Fruit fly (Drosophila melanogaster) whole organism, prepupa: Measurements from ENCODE around the gene Enoph.
A peak's percentile ranks its signal among the peaks of the same experiment; 100 is the strongest.

Source experiments
- Blimp-1 ChIP-seq: fragments of 200-800 bp; sonication (Bioruptor generic); optimal IDR thresholded peaks from 3 replicates; lab custom pipeline; 2017; ENCODE audit warnings: missing biosample characterization, missing genetic modification characterization, mild to moderate bottlenecking, moderate library complexity, missing genetic modification reagents
- CG10631 ChIP-seq: fragments of 200-800 bp; sonication (Bioruptor generic); optimal IDR thresholded peaks from 2 replicates; lab custom pipeline; 2016; ENCODE audit warnings: missing biosample characterization, missing genetic modification characterization
- CG10669 ChIP-seq: fragments of 200-800 bp; sonication (Bioruptor generic); optimal IDR thresholded peaks from 3 replicates; lab custom pipeline; 2018; ENCODE audit warnings: missing biosample characterization, mild to moderate bottlenecking, missing genetic modification characterization, moderate library complexity
- CG11294 ChIP-seq: fragments of 200-800 bp; sonication (Bioruptor generic); IDR thresholded peaks from 2 replicates; pipeline ENCODE4 v1.3.6; 2022; ENCODE audit warnings: missing biosample characterization, missing genetic modification characterization
- CG11762 ChIP-seq: fragments of 200-800 bp; sonication (Bioruptor generic); optimal IDR thresholded peaks from 3 replicates; lab custom pipeline; 2016; ENCODE audit warnings: missing biosample characterization, missing genetic modification characterization; ENCODE audit not compliant: insufficient read depth
- CG11902 ChIP-seq: fragments of 200-800 bp; sonication (Bioruptor generic); optimal IDR thresholded peaks from 3 replicates; lab custom pipeline; 2016; ENCODE audit warnings: missing biosample characterization, missing genetic modification characterization
- CG15336 ChIP-seq: fragments of 200-800 bp; sonication (Bioruptor generic); IDR thresholded peaks from 2 replicates; pipeline ENCODE4 v1.3.6; 2022; ENCODE audit warnings: missing biosample characterization, missing genetic modification characterization
- CG16779 ChIP-seq: fragments of 200-800 bp; sonication (Bioruptor generic); optimal IDR thresholded peaks from 3 replicates; lab custom pipeline; 2017; ENCODE audit warnings: missing biosample characterization, mild to moderate bottlenecking, missing genetic modification characterization
- CG3032 ChIP-seq: fragments of 200-800 bp; optimal IDR thresholded peaks from 2 replicates; lab custom pipeline; 2019; ENCODE audit warnings: missing biosample characterization, mild to moderate bottlenecking, missing genetic modification characterization, moderate library complexity
- CG3919 ChIP-seq: fragments of 200-800 bp; sonication (Bioruptor generic); optimal IDR thresholded peaks from 3 replicates; lab custom pipeline; 2016; ENCODE audit warnings: missing biosample characterization, missing genetic modification characterization
- CG6792 ChIP-seq: fragments of 200-800 bp; sonication (Bioruptor generic); optimal IDR thresholded peaks from 3 replicates; lab custom pipeline; 2016; ENCODE audit warnings: missing biosample characterization, missing genetic modification characterization
- CG6854 ChIP-seq: fragments of 200-800 bp; sonication (Bioruptor generic); optimal IDR thresholded peaks from 2 replicates; lab custom pipeline; 2017; ENCODE audit warnings: missing biosample characterization, mild to moderate bottlenecking, missing genetic modification characterization
- CG7368 ChIP-seq: fragments of 200-800 bp; sonication (Bioruptor generic); optimal IDR thresholded peaks from 3 replicates; lab custom pipeline; 2016; ENCODE audit warnings: missing biosample characterization, missing genetic modification characterization
- CG8119 ChIP-seq: fragments of 200-800 bp; sonication (Bioruptor generic); IDR thresholded peaks from 3 replicates; pipeline ENCODE4 v1.3.6; 2022; ENCODE audit warnings: missing biosample characterization, missing genetic modification characterization
- CG8319 ChIP-seq: fragments of 200-800 bp; sonication (Bioruptor generic); optimal IDR thresholded peaks from 3 replicates; lab custom pipeline; 2016; ENCODE audit warnings: missing biosample characterization, missing genetic modification characterization
- CG9139 ChIP-seq: fragments of 200-800 bp; sonication (Bioruptor generic); optimal IDR thresholded peaks from 3 replicates; lab custom pipeline; 2017; ENCODE audit warnings: missing biosample characterization, mild to moderate bottlenecking, missing genetic modification characterization
- Eip75B ChIP-seq: fragments of 200-800 bp; sonication (Bioruptor generic); optimal IDR thresholded peaks from 3 replicates; lab custom pipeline; 2016; ENCODE audit warnings: missing biosample characterization, missing genetic modification characterization
- Eip78C ChIP-seq: fragments of 200-800 bp; sonication (Bioruptor generic); peaks from one replicate; lab custom pipeline; 2016; ENCODE audit warnings: missing biosample characterization, missing genetic modification characterization
- Eip93F ChIP-seq: fragments of 200-800 bp; sonication (Bioruptor generic); optimal IDR thresholded peaks from 2 replicates; lab custom pipeline; 2016; ENCODE audit warnings: missing biosample characterization, mild to moderate bottlenecking, missing genetic modification characterization
- Ets21C ChIP-seq: fragments of 200-800 bp; sonication (Bioruptor generic); optimal IDR thresholded peaks from 3 replicates; lab custom pipeline; 2016; ENCODE audit warnings: missing biosample characterization, missing genetic modification characterization
- Ets96B ChIP-seq: fragments of 200-800 bp; optimal IDR thresholded peaks from 2 replicates; lab custom pipeline; 2019; ENCODE audit warnings: missing biosample characterization, mild to moderate bottlenecking, missing genetic modification characterization, moderate library complexity
- Gug ChIP-seq: fragments of 200-800 bp; sonication (Bioruptor generic); IDR thresholded peaks from 2 replicates; pipeline ENCODE4 v1.3.6; 2022; ENCODE audit warnings: missing biosample characterization, missing genetic modification characterization
- Hr4 ChIP-seq: fragments of 200-800 bp; sonication (Bioruptor generic); optimal IDR thresholded peaks from 3 replicates; lab custom pipeline; 2016; ENCODE audit warnings: missing biosample characterization, missing genetic modification characterization
- Met ChIP-seq: fragments of 200-800 bp; sonication (Bioruptor generic); optimal IDR thresholded peaks from 3 replicates; lab custom pipeline; 2016; ENCODE audit warnings: missing biosample characterization, missing genetic modification characterization
- OdsH ChIP-seq: fragments of 200-800 bp; sonication (Bioruptor generic); optimal IDR thresholded peaks from 3 replicates; lab custom pipeline; 2016; ENCODE audit warnings: missing biosample characterization, missing genetic modification characterization
- Smox ChIP-seq: fragments of 200-800 bp; sonication (Bioruptor generic); optimal IDR thresholded peaks from 3 replicates; lab custom pipeline; 2016; ENCODE audit warnings: missing biosample characterization, missing genetic modification characterization
- Sox102F ChIP-seq: fragments of 200-800 bp; sonication (Bioruptor generic); optimal IDR thresholded peaks from 2 replicates; lab custom pipeline; 2016; ENCODE audit warnings: missing biosample characterization, mild to moderate bottlenecking, missing genetic modification characterization
- Sox14 ChIP-seq: fragments of 200-800 bp; sonication (Bioruptor generic); optimal IDR thresholded peaks from 3 replicates; lab custom pipeline; 2016; ENCODE audit warnings: missing biosample characterization, missing genetic modification characterization
- Sox15 ChIP-seq: fragments of 200-800 bp; sonication (Bioruptor generic); optimal IDR thresholded peaks from 3 replicates; lab custom pipeline; 2016; ENCODE audit warnings: missing biosample characterization, missing genetic modification characterization
- achi ChIP-seq: fragments of 200-800 bp; sonication (Bioruptor generic); optimal IDR thresholded peaks from 3 replicates; lab custom pipeline; 2016; ENCODE audit warnings: missing biosample characterization, missing genetic modification characterization
- acj6 ChIP-seq: fragments of 200-800 bp; sonication (Bioruptor generic); optimal IDR thresholded peaks from 3 replicates; lab custom pipeline; 2016; ENCODE audit warnings: missing biosample characterization, missing genetic modification characterization
- eg ChIP-seq: fragments of 200-800 bp; sonication (Bioruptor generic); IDR thresholded peaks from 3 replicates; pipeline ENCODE4 v1.3.6; 2022; ENCODE audit warnings: missing biosample characterization, missing genetic modification characterization
- esn ChIP-seq: fragments of 200-800 bp; sonication (Bioruptor generic); optimal IDR thresholded peaks from 2 replicates; lab custom pipeline; 2016; ENCODE audit warnings: missing biosample characterization, mild to moderate bottlenecking, missing genetic modification characterization, moderate library complexity
- fd59A ChIP-seq: fragments of 200-800 bp; sonication (Bioruptor generic); optimal IDR thresholded peaks from 2 replicates; lab custom pipeline; 2017; ENCODE audit warnings: missing biosample characterization, mild to moderate bottlenecking, missing genetic modification characterization, missing genetic modification reagents
- fd85E ChIP-seq: fragments of 200-800 bp; sonication (Bioruptor generic); optimal IDR thresholded peaks from 3 replicates; lab custom pipeline; 2016; ENCODE audit warnings: missing biosample characterization, missing genetic modification characterization
- fkh ChIP-seq: fragments of 200-800 bp; sonication (Bioruptor generic); optimal IDR thresholded peaks from 3 replicates; lab custom pipeline; 2017; ENCODE audit warnings: missing biosample characterization, mild to moderate bottlenecking, missing genetic modification characterization, moderate library complexity
- net ChIP-seq: fragments of 200-800 bp; sonication (Bioruptor generic); optimal IDR thresholded peaks from 3 replicates; lab custom pipeline; 2016; ENCODE audit warnings: missing biosample characterization, missing genetic modification characterization
- spab ChIP-seq: fragments of 200-800 bp; sonication (Bioruptor generic); optimal IDR thresholded peaks from 2 replicates; lab custom pipeline; 2017; ENCODE audit warnings: missing biosample characterization, mild to moderate bottlenecking, missing genetic modification characterization, missing genetic modification reagents
- ss ChIP-seq, 2 experiments: fragments of 200-800 bp; sonication (Bioruptor generic); optimal IDR thresholded peaks; 2 replicates in 1 of 2; 3 replicates in 1 of 2; lab custom pipeline; 2017 to 2018; ENCODE audit warnings: mild to moderate bottlenecking in 2 of 2, missing biosample characterization in 2 of 2, missing genetic modification characterization in 2 of 2, moderate library complexity in 1 of 2
- svp ChIP-seq: fragments of 200-800 bp; sonication (Bioruptor generic); peaks from one replicate; lab custom pipeline; 2016; ENCODE audit warnings: missing biosample characterization, missing genetic modification characterization
- topi ChIP-seq: fragments of 200-800 bp; sonication (Bioruptor generic); optimal IDR thresholded peaks from 3 replicates; lab custom pipeline; 2016; ENCODE audit warnings: missing biosample characterization, missing genetic modification characterization
- vri ChIP-seq: fragments of 200-800 bp; sonication (Bioruptor generic); optimal IDR thresholded peaks from 3 replicates; lab custom pipeline; 2016; ENCODE audit warnings: missing biosample characterization, mild to moderate bottlenecking, missing genetic modification characterization

Enoph gene

DNA sequence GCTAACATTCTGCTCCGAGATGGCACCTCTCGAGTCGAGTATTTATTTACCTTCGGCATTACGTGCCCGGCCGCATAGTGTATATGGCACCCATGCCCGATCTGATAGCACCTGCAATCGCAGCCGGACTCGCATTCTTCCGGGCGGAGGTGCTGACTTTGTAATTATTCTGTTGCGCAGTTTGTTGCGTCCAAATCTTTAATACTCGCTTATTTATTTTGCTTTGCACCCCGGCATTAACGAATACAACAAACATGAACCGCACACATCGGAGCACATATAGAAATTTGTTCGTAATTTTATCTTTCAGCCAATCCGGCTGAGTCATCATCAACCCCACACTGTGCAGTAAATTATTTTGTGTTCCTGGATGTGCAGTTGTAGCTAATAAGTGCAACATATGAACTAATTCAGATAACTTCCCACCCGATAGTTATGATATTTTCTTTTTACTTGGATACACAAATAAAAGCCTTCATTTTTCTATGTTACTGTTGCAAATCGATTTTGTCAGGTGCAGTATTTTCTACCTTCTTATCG lies 5.6 kb upstream of the Enoph start (continued):
- TF ChIP-seq fd59A (GFP tag; lab: Kevin White, UChicago) = no peak

DNA sequence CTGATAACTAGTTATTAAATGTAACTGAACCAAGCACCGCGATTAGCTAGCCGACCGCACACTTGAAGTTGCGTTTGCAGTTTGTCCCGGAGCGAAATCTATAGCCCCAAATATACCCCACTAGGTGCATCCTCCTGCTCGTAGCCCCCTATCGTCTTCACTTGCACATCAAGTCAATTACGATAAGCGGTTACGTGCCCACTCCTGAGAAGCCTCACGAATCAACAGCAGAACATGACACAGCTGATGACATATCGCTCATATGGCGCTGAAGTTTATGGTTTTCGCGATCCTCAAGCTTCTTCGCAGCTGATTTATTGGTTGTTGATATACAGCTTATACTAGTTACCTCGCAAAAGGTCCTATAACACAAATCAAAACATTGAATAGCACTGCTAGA lies 4.8 kb upstream of the Enoph start:
- no peak for TF ChIP-seq CG8319 (GFP tag; lab: Kevin White, UChicago)
- TF ChIP-seq fd59A (GFP tag; lab: Kevin White, UChicago) = no peak
- TF ChIP-seq CG10631 (GFP tag; lab: Kevin White, UChicago) = no peak
- TF ChIP-seq acj6 (GFP tag; lab: Kevin White, UChicago) = no peak
- peak in 1 of 2 experiments; percentile 6 for TF ChIP-seq ss (GFP tag; optimal IDR thresholded peaks at IDR 0.05; lab: Kevin White, UChicago)
- no peak for TF ChIP-seq Gug
- TF ChIP-seq vri (GFP tag; lab: Kevin White, UChicago) = peak; percentile 73
- TF ChIP-seq CG3032 (tag; lab: Kevin White, UChicago) = no peak
- peak; percentile 81 for TF ChIP-seq svp (GFP tag; lab: Kevin White, UChicago)
- TF ChIP-seq Eip78C = peak; percentile 30
- TF ChIP-seq fd85E (GFP tag; lab: Kevin White, UChicago) = no peak
- 0 out of 3 replicates have a peak, but pooled peaks have one; percentile 7 for TF ChIP-seq eg (GFP tag; lab: Robert Waterston, UW)

DNA sequence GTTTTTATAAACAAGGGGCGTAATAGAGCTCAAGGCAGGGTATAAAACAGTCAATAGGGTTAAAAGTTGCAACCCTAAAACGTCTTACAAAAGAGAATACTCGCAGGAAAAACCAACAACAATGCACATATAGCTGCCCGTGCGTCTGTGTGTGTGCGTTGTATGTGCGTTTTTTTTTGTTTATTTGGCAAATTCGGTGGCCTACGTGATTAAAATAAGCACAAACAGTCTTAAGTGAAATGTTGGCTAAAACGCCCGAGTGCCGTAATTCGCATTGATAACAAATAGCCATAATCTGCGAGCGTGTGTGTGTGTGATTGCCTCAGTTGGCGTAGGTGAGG lies 636 bp upstream of the Enoph start:
- TF ChIP-seq Sox102F = no peak
- TF ChIP-seq vri (GFP tag; lab: Kevin White, UChicago) = peak; percentile 80
- no peak for TF ChIP-seq Gug

DNA sequence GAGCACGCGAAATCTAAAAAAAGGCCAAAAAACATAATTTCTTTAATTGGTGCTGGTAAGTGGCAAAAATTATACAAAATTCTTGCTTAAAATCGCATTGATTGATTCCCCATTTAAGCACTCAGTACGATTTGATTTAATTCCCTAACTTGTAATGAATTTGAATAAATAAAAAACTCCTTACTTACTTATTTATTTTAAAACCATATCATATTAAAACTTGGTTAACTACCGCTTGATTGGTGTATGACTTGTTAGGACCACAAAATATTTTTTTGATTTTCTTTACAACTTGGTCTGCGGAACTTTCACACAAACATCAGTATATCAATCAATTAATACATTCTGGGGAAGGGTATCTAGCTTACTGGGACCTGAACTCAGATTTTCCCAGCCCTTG lies 3.6 kb downstream of the Enoph start, which contains the start of gene CG1113:
Gene CG1113, plus strand, starts transcription at position 301 of the 400 bp plus-strand sequence.
- no peak for TF ChIP-seq Blimp-1
- no peak for TF ChIP-seq Met (GFP tag; lab: Kevin White, UChicago)
- no peak for TF ChIP-seq CG8119 (GFP tag; lab: Robert Waterston, UW)
- no peak for TF ChIP-seq CG3919
- TF ChIP-seq fkh (GFP tag; lab: Kevin White, UChicago) = no peak
- peak; percentile 46 for TF ChIP-seq Eip78C
- TF ChIP-seq, all 60 proteins: peak for 1

DNA sequence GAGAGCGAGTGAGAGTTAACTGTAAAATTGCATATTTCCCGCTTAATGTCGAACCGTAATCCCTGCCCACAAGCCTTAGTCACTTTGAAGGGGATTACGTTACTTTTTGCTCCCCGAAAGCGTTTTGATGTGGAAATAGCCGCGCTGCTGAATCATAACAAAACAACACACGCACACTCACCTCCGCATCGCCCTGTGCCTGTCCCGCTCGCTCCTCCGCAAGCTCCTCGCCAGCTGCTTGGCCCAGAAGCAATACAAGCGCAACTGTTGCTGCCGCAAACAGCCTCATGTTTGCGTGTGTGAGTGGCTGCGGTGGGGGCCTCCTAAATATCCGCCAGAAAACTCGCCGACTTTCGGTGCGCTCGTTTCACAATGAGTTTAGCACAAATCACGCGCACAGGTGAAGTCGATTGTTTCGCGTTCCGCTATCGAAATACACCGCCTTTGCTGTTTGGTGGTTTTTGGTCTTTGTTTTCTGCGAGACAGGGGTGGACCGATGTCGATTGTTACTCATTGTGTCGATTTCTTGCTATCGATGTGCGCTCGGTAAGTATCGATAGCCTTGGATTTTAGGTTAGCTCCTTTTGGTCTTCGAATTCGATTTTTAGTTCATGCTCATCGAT lies 5.1 kb downstream of the Enoph start, which contains the start of gene CtsF:
Gene CtsF, minus strand, starts transcription at position 503 of the 623 bp plus-strand sequence.
- no peak for TF ChIP-seq OdsH (GFP tag; lab: Kevin White, UChicago)
- TF ChIP-seq CG8319 (GFP tag; lab: Kevin White, UChicago) = no peak
- TF ChIP-seq Smox (GFP tag; lab: Kevin White, UChicago) = peak; percentile 24
- peak; percentile 70 for TF ChIP-seq CG6854 (GFP tag; lab: Kevin White, UChicago)
- TF ChIP-seq CG16779 = no peak
- no peak for TF ChIP-seq Sox15 (GFP tag; lab: Kevin White, UChicago)
- peak; percentile 27 for TF ChIP-seq Eip75B (GFP tag; lab: Kevin White, UChicago)
- TF ChIP-seq Eip93F = no peak
- no peak for TF ChIP-seq spab (GFP tag; lab: Kevin White, UChicago)
- TF ChIP-seq achi = no peak
- no peak for TF ChIP-seq fd59A (GFP tag; lab: Kevin White, UChicago)
- TF ChIP-seq CG11902 (GFP tag; lab: Kevin White, UChicago) = no peak
- TF ChIP-seq CG8119 (GFP tag; lab: Robert Waterston, UW) = no peak
- peak; percentile 32; the same call in 1 of the 2 replicates for TF ChIP-seq CG15336 (GFP tag; lab: Robert Waterston, UW)
- no peak for TF ChIP-seq CG10669 (GFP tag; lab: Kevin White, UChicago)
- TF ChIP-seq CG10631 (GFP tag; lab: Kevin White, UChicago) = no peak
- TF ChIP-seq CG6792 (GFP tag; lab: Kevin White, UChicago) = no peak
- no peak for TF ChIP-seq net (GFP tag; lab: Kevin White, UChicago)
- peak; percentile 56 for TF ChIP-seq Blimp-1
- 0 out of 3 replicates have a peak, but pooled peaks have one; percentile 9 for TF ChIP-seq eg (GFP tag; lab: Robert Waterston, UW)
- TF ChIP-seq Ets21C (GFP tag; lab: Kevin White, UChicago) = no peak
- TF ChIP-seq CG9139 (GFP tag; lab: Kevin White, UChicago) = no peak
- TF ChIP-seq topi (GFP tag; lab: Kevin White, UChicago) = peak; percentile 9
- TF ChIP-seq Ets96B (tag; lab: Kevin White, UChicago) = no peak
- peak; percentile 90 for TF ChIP-seq Sox14 (GFP tag; lab: Kevin White, UChicago)
- TF ChIP-seq CG7368 (GFP tag; lab: Kevin White, UChicago) = no peak
- no peak for TF ChIP-seq Hr4 (GFP tag; lab: Kevin White, UChicago)
- no peak for TF ChIP-seq CG11294
- no peak for TF ChIP-seq CG11762 (GFP tag; lab: Kevin White, UChicago)
- TF ChIP-seq vri (GFP tag; lab: Kevin White, UChicago) = peak; percentile 34
- peak; percentile 19 for TF ChIP-seq Eip78C
- TF ChIP-seq esn (GFP tag; lab: Kevin White, UChicago) = peak; percentile 25
